Fruit fly (Drosophila melanogaster) whole organism, embryonic: ENCODE measurements around the gene CG10338.

ENCODE experiments used
- C15 ChIP-seq: fragments of 200-800 bp; sonication (Bioruptor generic); IDR thresholded peaks from 3 replicates; pipeline ENCODE4 v1.3.6; 2022; ENCODE audit warnings: missing biosample characterization, missing genetic modification characterization
- CG10267 ChIP-seq: fragments of 200-800 bp; sonication (Bioruptor generic); optimal IDR thresholded peaks from 2 replicates; lab custom pipeline; 2018; ENCODE audit warnings: missing biosample characterization, mild to moderate bottlenecking, missing genetic modification characterization, moderate library complexity
- CG11093 ChIP-seq: fragments of 200-800 bp; sonication (Bioruptor generic); IDR thresholded peaks from 3 replicates; pipeline ENCODE4 v1.3.6; 2022; ENCODE audit warnings: missing biosample characterization, missing genetic modification characterization
- CG11247 ChIP-seq: fragments of 200-800 bp; sonication (Bioruptor generic); IDR thresholded peaks from 2 replicates; pipeline ENCODE4 v1.3.6; 2022; ENCODE audit warnings: missing biosample characterization, missing genetic modification characterization
- CG13424 ChIP-seq: fragments of 200-800 bp; sonication (Bioruptor generic); optimal IDR thresholded peaks from 2 replicates; lab custom pipeline; 2019; ENCODE audit warnings: missing biosample characterization, mild to moderate bottlenecking, missing genetic modification characterization, moderate library complexity
- CG1603 ChIP-seq: fragments of 200-800 bp; sonication (Bioruptor generic); optimal IDR thresholded peaks from 2 replicates; lab custom pipeline; 2019; ENCODE audit warnings: missing biosample characterization, mild to moderate bottlenecking, missing genetic modification characterization, moderate library complexity
- CG17328 ChIP-seq: fragments of 200-800 bp; sonication (Bioruptor generic); IDR thresholded peaks from 2 replicates; pipeline ENCODE4 v1.3.6; 2022; ENCODE audit warnings: missing biosample characterization, missing genetic modification characterization
- CG3065 ChIP-seq: fragments of 200-800 bp; sonication (Bioruptor generic); optimal IDR thresholded peaks from 2 replicates; lab custom pipeline; 2016; ENCODE audit warnings: missing biosample characterization, missing genetic modification characterization
- CG31365 ChIP-seq: fragments of 200-800 bp; sonication (Bioruptor generic); optimal IDR thresholded peaks from 2 replicates; lab custom pipeline; 2018; ENCODE audit warnings: missing biosample characterization, mild to moderate bottlenecking, missing genetic modification characterization
- CG34422 ChIP-seq: fragments of 200-800 bp; sonication (Bioruptor generic); IDR thresholded peaks from 3 replicates; pipeline ENCODE4 v1.3.6; 2022; ENCODE audit warnings: missing biosample characterization, missing genetic modification characterization
- CG4617 ChIP-seq: fragments of 200-800 bp; sonication (Bioruptor generic); optimal IDR thresholded peaks from 3 replicates; lab custom pipeline; 2016; ENCODE audit warnings: missing biosample characterization, missing genetic modification characterization, borderline replicate concordance
- CG6683 ChIP-seq: fragments of 200-800 bp; sonication (Bioruptor generic); optimal IDR thresholded peaks from 2 replicates; lab custom pipeline; 2017; ENCODE audit warnings: missing biosample characterization, mild to moderate bottlenecking, missing genetic modification characterization, missing genetic modification reagents
- CG7271 ChIP-seq: fragments of 200-800 bp; sonication (Bioruptor generic); optimal IDR thresholded peaks from 2 replicates; lab custom pipeline; 2018; ENCODE audit warnings: missing biosample characterization, mild to moderate bottlenecking, missing genetic modification characterization, moderate library complexity
- CG7372 ChIP-seq: fragments of 200-800 bp; sonication (Bioruptor generic); IDR thresholded peaks from 2 replicates; pipeline ENCODE4 v1.3.6; 2022; ENCODE audit warnings: missing biosample characterization, missing genetic modification characterization
- CG8924 ChIP-seq: fragments of 200-800 bp; optimal IDR thresholded peaks from 3 replicates; lab custom pipeline; 2019; ENCODE audit warnings: missing biosample characterization, mild to moderate bottlenecking, missing genetic modification characterization, moderate library complexity
- CG9876 ChIP-seq: fragments of 200-800 bp; sonication (Bioruptor generic); optimal IDR thresholded peaks from 2 replicates; lab custom pipeline; 2016; ENCODE audit warnings: missing biosample characterization, missing genetic modification characterization
- CG9932 ChIP-seq: fragments of 200-800 bp; sonication (Bioruptor generic); IDR thresholded peaks from 2 replicates; pipeline ENCODE4 v1.3.6; 2022; ENCODE audit warnings: missing biosample characterization, missing genetic modification characterization
- Chrac-16 ChIP-seq: fragments of 200-800 bp; sonication (Bioruptor generic); optimal IDR thresholded peaks from 3 replicates; lab custom pipeline; 2016; ENCODE audit warnings: missing biosample characterization, missing genetic modification characterization
- CkIIα-i1 ChIP-seq: fragments of 200-800 bp; sonication (Bioruptor generic); IDR thresholded peaks from 2 replicates; pipeline ENCODE4 v1.3.6; 2022; ENCODE audit warnings: missing biosample characterization, missing genetic modification characterization
- Dbx ChIP-seq: fragments of 200-800 bp; sonication (Bioruptor generic); IDR thresholded peaks from 3 replicates; pipeline ENCODE4 v1.3.6; 2022; ENCODE audit warnings: missing biosample characterization, missing genetic modification characterization
- Dek ChIP-seq: fragments of 200-800 bp; sonication (Bioruptor generic); optimal IDR thresholded peaks from 3 replicates; lab custom pipeline; 2019; ENCODE audit warnings: missing biosample characterization, mild to moderate bottlenecking, missing genetic modification characterization, moderate library complexity
- E2f1 ChIP-seq: fragments of 200-800 bp; sonication (Bioruptor generic); IDR thresholded peaks from 2 replicates; pipeline ENCODE4 v1.3.6; 2022; ENCODE audit warnings: missing biosample characterization, missing genetic modification characterization
- E2f2 ChIP-seq: fragments of 200-800 bp; sonication (Bioruptor generic); IDR thresholded peaks from 2 replicates; pipeline ENCODE4 v1.3.6; 2022; ENCODE audit warnings: missing biosample characterization, missing genetic modification characterization
- Eip74EF ChIP-seq, 2 experiments: fragments of 200-800 bp in 1 of 2; fragments of >200 bp in 1 of 2; sonication (Bioruptor generic) in 1 of 2; optimal IDR thresholded peaks; 2 replicates each; lab custom pipeline; 2017 to 2019; ENCODE audit warnings: missing biosample characterization in 2 of 2, missing genetic modification characterization in 2 of 2, mild to moderate bottlenecking in 1 of 2, moderate library complexity in 1 of 2
- Gug ChIP-seq: fragments of 200-800 bp; sonication (Bioruptor generic); IDR thresholded peaks from 4 replicates; pipeline ENCODE4 v1.3.6; 2022; ENCODE audit warnings: missing biosample characterization, missing genetic modification characterization
- Hr39 ChIP-seq: fragments of >200 bp; optimal IDR thresholded peaks from 2 replicates; lab custom pipeline; 2017
- Hsf ChIP-seq: fragments of 200-800 bp; sonication (Bioruptor generic); optimal IDR thresholded peaks from 3 replicates; lab custom pipeline; 2016; ENCODE audit warnings: missing biosample characterization, missing genetic modification characterization
- Mrtf ChIP-seq: fragments of 200-800 bp; sonication (Bioruptor generic); IDR thresholded peaks from 3 replicates; pipeline ENCODE4 v1.3.6; 2022; ENCODE audit warnings: missing biosample characterization, missing genetic modification characterization
- NFAT ChIP-seq: fragments of 200-800 bp; sonication (Bioruptor generic); IDR thresholded peaks from 2 replicates; pipeline ENCODE4 v1.3.6; 2022; ENCODE audit warnings: missing biosample characterization, missing genetic modification characterization
- Sox102F ChIP-seq: fragments of 200-800 bp; sonication (Bioruptor generic); optimal IDR thresholded peaks from 2 replicates; lab custom pipeline; 2018; ENCODE audit warnings: missing biosample characterization, mild to moderate bottlenecking, missing genetic modification characterization, moderate library complexity
- Ssrp ChIP-seq: fragments of 200-800 bp; sonication (Bioruptor generic); optimal IDR thresholded peaks from 2 replicates; lab custom pipeline; 2018; ENCODE audit warnings: missing biosample characterization, mild to moderate bottlenecking, missing genetic modification characterization, moderate library complexity
- Tbp ChIP-seq: fragments of >200 bp; optimal IDR thresholded peaks from 2 replicates; lab custom pipeline; 2018; ENCODE audit warnings: missing biosample characterization, missing genetic modification characterization
- Xbp1 ChIP-seq: fragments of 200-800 bp; sonication (Bioruptor generic); optimal IDR thresholded peaks from 3 replicates; lab custom pipeline; 2016; ENCODE audit warnings: missing biosample characterization, mild to moderate bottlenecking, missing genetic modification characterization
- YL-1 ChIP-seq: fragments of 200-800 bp; sonication (Bioruptor generic); optimal IDR thresholded peaks from 3 replicates; lab custom pipeline; 2017; ENCODE audit warnings: missing biosample characterization, mild to moderate bottlenecking, missing genetic modification characterization
- ap ChIP-seq: fragments of 200-800 bp; sonication (Bioruptor generic); IDR thresholded peaks from 2 replicates; pipeline ENCODE4 v1.3.6; 2022; ENCODE audit warnings: missing biosample characterization, missing genetic modification characterization
- ara ChIP-seq: fragments of 200-800 bp; sonication (Bioruptor generic); IDR thresholded peaks from 2 replicates; pipeline ENCODE4 v1.3.6; 2022; ENCODE audit warnings: missing biosample characterization, missing genetic modification characterization
- bcd ChIP-seq: fragments of 200-800 bp; sonication (Bioruptor generic); optimal IDR thresholded peaks from 2 replicates; lab custom pipeline; 2017; ENCODE audit warnings: missing biosample characterization, mild to moderate bottlenecking, missing genetic modification characterization
- croc ChIP-seq: fragments of 200-800 bp; sonication (Bioruptor generic); conservative IDR thresholded peaks from 3 replicates; pipeline ENCODE4 v1.3.6; 2022; ENCODE audit warnings: missing biosample characterization, missing genetic modification characterization
- dati ChIP-seq: fragments of 200-800 bp; sonication (Bioruptor generic); IDR thresholded peaks from 2 replicates; pipeline ENCODE4 v1.3.6; 2022; ENCODE audit warnings: missing biosample characterization, missing genetic modification characterization
- dpn ChIP-seq, 2 experiments: fragments of 200-800 bp; sonication (Bioruptor generic); optimal IDR thresholded peaks; 3 replicates each; lab custom pipeline; 2016; ENCODE audit warnings: missing biosample characterization in 2 of 2, missing genetic modification characterization in 2 of 2
- emc ChIP-seq: fragments of 200-800 bp; sonication (Bioruptor generic); optimal IDR thresholded peaks from 2 replicates; lab custom pipeline; 2016; ENCODE audit warnings: missing biosample characterization, missing genetic modification characterization
- gcm2 ChIP-seq: fragments of 200-800 bp; sonication (Bioruptor generic); optimal IDR thresholded peaks from 2 replicates; lab custom pipeline; 2016; ENCODE audit warnings: missing biosample characterization, missing genetic modification characterization
- grn ChIP-seq: fragments of 200-800 bp; sonication (Bioruptor generic); optimal IDR thresholded peaks from 3 replicates; lab custom pipeline; 2017; ENCODE audit warnings: missing biosample characterization, missing genetic modification characterization
- hbn ChIP-seq: fragments of 200-800 bp; sonication (Bioruptor generic); IDR thresholded peaks from 2 replicates; pipeline ENCODE4 v1.3.6; 2022; ENCODE audit warnings: missing biosample characterization, missing genetic modification characterization; ENCODE audit not compliant: partially characterized antibody
- jigr1 ChIP-seq: fragments of 200-800 bp; sonication (Bioruptor generic); IDR thresholded peaks from 3 replicates; pipeline ENCODE4 v1.3.6; 2022; ENCODE audit warnings: missing biosample characterization, missing genetic modification characterization
- lola ChIP-seq, 3 experiments: fragments of >200 bp in 2 of 3; fragments of 200-800 bp in 1 of 3; sonication (Bioruptor generic) in 1 of 3; optimal IDR thresholded peaks; 2 replicates each; lab custom pipeline; 2017 to 2019; ENCODE audit warnings: missing biosample characterization in 3 of 3, missing genetic modification characterization in 3 of 3, mild to moderate bottlenecking in 1 of 3, moderate library complexity in 1 of 3
- maf-S ChIP-seq: fragments of 200-800 bp; sonication (Bioruptor generic); optimal IDR thresholded peaks from 2 replicates; lab custom pipeline; 2016; ENCODE audit warnings: missing biosample characterization, missing genetic modification characterization
- phol ChIP-seq: fragments of 200-800 bp; sonication (Bioruptor generic); optimal IDR thresholded peaks from 3 replicates; lab custom pipeline; 2018; ENCODE audit warnings: missing biosample characterization, mild to moderate bottlenecking, missing genetic modification characterization, moderate library complexity
- pros ChIP-seq: fragments of 200-800 bp; sonication (Bioruptor generic); optimal IDR thresholded peaks from 3 replicates; lab custom pipeline; 2019; ENCODE audit warnings: missing biosample characterization, mild to moderate bottlenecking, missing genetic modification characterization, moderate library complexity
- repo ChIP-seq: fragments of 200-800 bp; sonication (Bioruptor generic); optimal IDR thresholded peaks from 2 replicates; lab custom pipeline; 2016; ENCODE audit warnings: missing biosample characterization, missing genetic modification characterization
- sna ChIP-seq: fragments of 200-800 bp; sonication (Bioruptor generic); IDR thresholded peaks from 2 replicates; pipeline ENCODE4 v1.3.6; 2022; ENCODE audit warnings: missing biosample characterization, missing genetic modification characterization; ENCODE audit not compliant: partially characterized antibody
- tgo ChIP-seq: fragments of 200-800 bp; sonication (Bioruptor generic); IDR thresholded peaks from 3 replicates; pipeline ENCODE4 v1.3.6; 2022; ENCODE audit warnings: missing biosample characterization, missing genetic modification characterization

Gene CG10338

dm6 chr2L:18698559-18699130, 3.2 kb downstream of the CG10338 start, which contains the start of gene CG10341 (continued):
- peak; percentile 34 for TF ChIP-seq CG4617 (GFP tag; lab: Kevin White, UChicago)
- TF ChIP-seq repo (GFP tag; lab: Kevin White, UChicago) = no peak
- no peak for TF ChIP-seq CkIIα-i1
- no peak for TF ChIP-seq CG11093
- no peak for TF ChIP-seq emc (GFP tag; lab: Kevin White, UChicago)
- no peak for TF ChIP-seq CG11247
- no peak for TF ChIP-seq Hsf
- TF ChIP-seq pros (GFP tag; lab: Kevin White, UChicago) = no peak
- TF ChIP-seq lola (GFP tag; optimal IDR thresholded peaks at IDR 0.05; lab: Kevin White, UChicago) = no peak
- no peak for TF ChIP-seq Xbp1 (GFP tag; lab: Kevin White, UChicago)
- no peak for TF ChIP-seq C15 (GFP tag; lab: Robert Waterston, UW)
- no peak for TF ChIP-seq NFAT (GFP tag; lab: Robert Waterston, UW)
- no peak for TF ChIP-seq grn
- TF ChIP-seq Mrtf = no peak
- TF ChIP-seq CG3065 = no peak
- TF ChIP-seq Chrac-16 (GFP tag; lab: Kevin White, UChicago) = no peak
- no peak for TF ChIP-seq CG13424
- TF ChIP-seq CG17328 (GFP tag; lab: Robert Waterston, UW) = no peak
- no peak for TF ChIP-seq CG7372 (GFP tag; lab: Robert Waterston, UW)
- no peak for TF ChIP-seq croc (GFP tag; lab: Robert Waterston, UW)
- TF ChIP-seq tgo = no peak
- no peak for TF ChIP-seq Dbx
- no peak for TF ChIP-seq CG31365 (tag; lab: Kevin White, UChicago)
- no peak for TF ChIP-seq CG7271
- no peak for TF ChIP-seq CG8924 (tag; lab: Kevin White, UChicago)
- no peak for TF ChIP-seq CG6683 (GFP tag; lab: Kevin White, UChicago)
- peak; percentile 7 for TF ChIP-seq CG1603 (tag; lab: Kevin White, UChicago)
- TF ChIP-seq Gug = no peak
- TF ChIP-seq bcd (GFP tag; lab: Kevin White, UChicago) = no peak
- TF ChIP-seq maf-S = no peak
- peak; percentile 57; the same call in 1 of the 3 replicates for TF ChIP-seq CG34422
- no peak for TF ChIP-seq Eip74EF (GFP tag; optimal IDR thresholded peaks at IDR 0.05; lab: Kevin White, UChicago)
- TF ChIP-seq ara (GFP tag; lab: Robert Waterston, UW) = no peak
- no peak for TF ChIP-seq CG9932
- no peak for TF ChIP-seq CG9876 (GFP tag; lab: Kevin White, UChicago)
- TF ChIP-seq YL-1 (GFP tag; lab: Kevin White, UChicago) = peak; percentile 75
- TF ChIP-seq Tbp = no peak
- no peak for TF ChIP-seq Sox102F (GFP tag; lab: Kevin White, UChicago)
- no peak for TF ChIP-seq ap (GFP tag; lab: Robert Waterston, UW)
- no peak for TF ChIP-seq dati
- TF ChIP-seq jigr1 = no peak
- TF ChIP-seq gcm2 (GFP tag; lab: Kevin White, UChicago) = no peak
- TF ChIP-seq dpn (GFP tag; optimal IDR thresholded peaks at IDR 0.05; lab: Kevin White, UChicago) = no peak
- TF ChIP-seq CG10267 = peak; percentile 8
- TF ChIP-seq Ssrp (tag; lab: Kevin White, UChicago) = no peak
- no peak for TF ChIP-seq E2f1 (GFP tag; lab: Robert Waterston, UW)
- peak; percentile 12 for TF ChIP-seq phol (tag; lab: Kevin White, UChicago)
- TF ChIP-seq hbn = no peak
- no peak for TF ChIP-seq Dek (tag; lab: Kevin White, UChicago)
- no peak for TF ChIP-seq Hr39 (lab: Kevin White, UChicago)
- peak; percentile 88 for TF ChIP-seq E2f2 (GFP tag; lab: Robert Waterston, UW)
- no peak for TF ChIP-seq sna (GFP tag; lab: Robert Waterston, UW)
